Worm (Caenorhabditis elegans) whole organism, young adult: ENCODE measurements around the gene gck-2.
A peak's percentile ranks its signal among the peaks of the same experiment; 100 is the strongest.

ENCODE experiments used
- D2030.7 ChIP-seq: fragments of 200-800 bp; sonication (Bioruptor generic); IDR thresholded peaks from 2 replicates; pipeline ENCODE4 v1.3.6; 2022; ENCODE audit warnings: missing genetic modification reagents, missing genetic modification characterization, missing compliant biosample characterization
- F23B12.7 ChIP-seq: sonication (generic microtip); optimal IDR thresholded peaks from 2 replicates; lab custom pipeline; 2017; ENCODE audit warnings: missing genetic modification characterization, mild to moderate bottlenecking, missing compliant biosample characterization, antibody characterized with exemption, moderate library complexity; ENCODE audit not compliant: insufficient read depth
- F33H1.4 ChIP-seq: fragments of 200-800 bp; sonication (Bioruptor generic); IDR thresholded peaks from 2 replicates; pipeline ENCODE4 v1.3.6; 2022; ENCODE audit warnings: missing genetic modification reagents, missing genetic modification characterization, missing compliant biosample characterization
- F37B4.10 ChIP-seq: fragments of 200-800 bp; sonication (Bioruptor generic); IDR thresholded peaks from 2 replicates; pipeline ENCODE4 v1.3.6; 2022; ENCODE audit warnings: missing genetic modification characterization, missing compliant biosample characterization
- F55B11.4 ChIP-seq: sonication (generic microtip); optimal IDR thresholded peaks from 2 replicates; lab custom pipeline; 2016; ENCODE audit warnings: missing compliant biosample characterization, missing genetic modification characterization, borderline replicate concordance; ENCODE audit not compliant: insufficient read depth
- K11D2.4 ChIP-seq: fragments of 200-800 bp; sonication (Bioruptor generic); IDR thresholded peaks from 2 replicates; pipeline ENCODE4 v1.3.6; 2022; ENCODE audit warnings: missing genetic modification reagents, missing genetic modification characterization, missing compliant biosample characterization
- K12H6.12 ChIP-seq: fragments of 200-800 bp; sonication (Bioruptor generic); optimal IDR thresholded peaks from 2 replicates; lab custom pipeline; 2018; ENCODE audit warnings: mild to moderate bottlenecking, missing genetic modification characterization, missing compliant biosample characterization
- T26A5.8 ChIP-seq: sonication (generic microtip); optimal IDR thresholded peaks from 2 replicates; lab custom pipeline; 2016; ENCODE audit warnings: missing genetic modification characterization, missing compliant biosample characterization
- Y95B8A.8 ChIP-seq: fragments of 200-800 bp; sonication (Bioruptor generic); IDR thresholded peaks from 2 replicates; pipeline ENCODE4 v1.3.6; 2022; ENCODE audit warnings: missing genetic modification reagents, missing genetic modification characterization, missing compliant biosample characterization
- ZK185.1 ChIP-seq: sonication (generic microtip); optimal IDR thresholded peaks from 2 replicates; lab custom pipeline; 2016; ENCODE audit warnings: mild to moderate bottlenecking, missing genetic modification characterization, missing compliant biosample characterization; ENCODE audit not compliant: poor library complexity, severe bottlenecking
- akir-1 ChIP-seq: fragments of 200-800 bp; sonication (Bioruptor generic); optimal IDR thresholded peaks from 2 replicates; lab custom pipeline; 2018; ENCODE audit warnings: mild to moderate bottlenecking, missing genetic modification characterization, moderate library complexity, missing compliant biosample characterization
- atf-7 ChIP-seq: sonication (generic microtip); optimal IDR thresholded peaks from 2 replicates; lab custom pipeline; 2017; ENCODE audit warnings: mild to moderate bottlenecking, missing genetic modification characterization, missing compliant biosample characterization
- attf-3 ChIP-seq: fragments of 200-800 bp; sonication (Bioruptor generic); conservative IDR thresholded peaks from 2 replicates; pipeline ENCODE4 v1.3.6; 2022; ENCODE audit warnings: missing genetic modification reagents, missing genetic modification characterization, missing compliant biosample characterization
- bed-2 ChIP-seq: fragments of 200-800 bp; sonication (Bioruptor generic); IDR thresholded peaks from 2 replicates; pipeline ENCODE4 v1.3.6; 2022; ENCODE audit warnings: missing genetic modification reagents, missing genetic modification characterization, missing compliant biosample characterization
- cebp-2 ChIP-seq: fragments of 200-800 bp; sonication (Bioruptor generic); IDR thresholded peaks from 2 replicates; pipeline ENCODE4 v1.3.6; 2022; ENCODE audit warnings: missing genetic modification characterization, missing compliant biosample characterization
- ceh-40 ChIP-seq: fragments of 200-800 bp; sonication (Bioruptor generic); IDR thresholded peaks from 2 replicates; pipeline ENCODE4 v1.3.6; 2022; ENCODE audit warnings: missing genetic modification characterization, missing compliant biosample characterization
- dpl-1 ChIP-seq: fragments of 150-350 bp; optimal IDR thresholded peaks from 2 replicates; lab custom pipeline; 2014; ENCODE audit warnings: missing biosample characterization, missing genetic modification reagents, missing genetic modification characterization
- egrh-3 ChIP-seq: fragments of 200-800 bp; sonication (Bioruptor generic); IDR thresholded peaks from 2 replicates; pipeline ENCODE4 v1.3.6; 2022; ENCODE audit warnings: missing genetic modification reagents, missing genetic modification characterization, missing compliant biosample characterization
- ets-4 ChIP-seq: fragments of 200-800 bp; sonication (Bioruptor generic); optimal IDR thresholded peaks from 2 replicates; lab custom pipeline; 2018; ENCODE audit warnings: mild to moderate bottlenecking, missing genetic modification characterization, missing compliant biosample characterization
- lin-26 ChIP-seq: fragments of 200-800 bp; sonication (Bioruptor generic); IDR thresholded peaks from 2 replicates; pipeline ENCODE4 v1.3.6; 2022; ENCODE audit warnings: missing genetic modification reagents, missing genetic modification characterization, missing compliant biosample characterization
- lin-35 ChIP-seq, 3 experiments: fragments of 150-350 bp in 2 of 3; sonication (generic microtip) in 1 of 3; optimal IDR thresholded peaks; 2 replicates each; lab custom pipeline; 2014 to 2018; ENCODE audit warnings: missing biosample characterization in 3 of 3, missing genetic modification characterization in 3 of 3, missing genetic modification reagents in 3 of 3
- lin-40 ChIP-seq: sonication (generic microtip); optimal IDR thresholded peaks from 2 replicates; lab custom pipeline; 2016; ENCODE audit warnings: missing genetic modification characterization, mild to moderate bottlenecking, missing compliant biosample characterization, missing genotype, missing genetic modification reagents
- lir-1 ChIP-seq: fragments of 200-800 bp; sonication (Bioruptor generic); conservative IDR thresholded peaks from 2 replicates; pipeline ENCODE4 v1.3.6; 2022; ENCODE audit warnings: missing genetic modification reagents, missing genetic modification characterization, missing compliant biosample characterization
- madf-3 ChIP-seq: fragments of 200-800 bp; sonication (Bioruptor generic); IDR thresholded peaks from 2 replicates; pipeline ENCODE4 v1.3.6; 2022; ENCODE audit warnings: missing genetic modification reagents, missing genetic modification characterization, missing compliant biosample characterization
- mes-4 ChIP-seq: sonication (generic microtip); optimal IDR thresholded peaks from 2 replicates; lab custom pipeline; 2016; ENCODE audit warnings: missing genotype, missing genetic modification characterization, missing compliant biosample characterization
- nfya-1 ChIP-seq: sonication (generic microtip); optimal IDR thresholded peaks from 2 replicates; lab custom pipeline; 2017; ENCODE audit warnings: antibody characterized with exemption, missing compliant biosample characterization, missing genetic modification characterization, borderline replicate concordance; ENCODE audit not compliant: insufficient read depth
- snpc-1.3 ChIP-seq: sonication (generic microtip); optimal IDR thresholded peaks from 2 replicates; lab custom pipeline; 2017; ENCODE audit warnings: missing genetic modification characterization, mild to moderate bottlenecking, missing compliant biosample characterization, antibody characterized with exemption, moderate library complexity, missing genotype, missing genetic modification reagents; ENCODE audit not compliant: insufficient read depth
- snpc-4 ChIP-seq, 5 experiments: fragments of 150-350 bp in 1 of 5; sonication (generic microtip) in 4 of 5; optimal IDR thresholded peaks; 2 replicates each; lab custom pipeline; 2014 to 2018; ENCODE audit warnings: missing genetic modification characterization in 5 of 5, missing biosample characterization in 3 of 5, antibody characterized with exemption in 2 of 5, mild to moderate bottlenecking in 2 of 5, missing compliant biosample characterization in 2 of 5, missing genotype in 2 of 5, moderate library complexity in 2 of 5, missing genetic modification reagents in 1 of 5
- tbp1 ChIP-seq: fragments of 200-800 bp; sonication (Bioruptor generic); optimal IDR thresholded peaks from 2 replicates; lab custom pipeline; 2018; ENCODE audit warnings: mild to moderate bottlenecking, missing genetic modification characterization, missing compliant biosample characterization
- zfh-2 ChIP-seq: fragments of 200-800 bp; sonication (Bioruptor generic); conservative IDR thresholded peaks from 2 replicates; pipeline ENCODE4 v1.3.6; 2022; ENCODE audit warnings: missing genetic modification reagents, missing genetic modification characterization, missing compliant biosample characterization
- ztf-28 ChIP-seq: fragments of 200-800 bp; sonication (Bioruptor generic); IDR thresholded peaks from 2 replicates; pipeline ENCODE4 v1.3.6; 2022; ENCODE audit warnings: missing genetic modification reagents, missing genetic modification characterization, missing compliant biosample characterization

Gene gck-2

ce11 chrV:6792565-6792964 is at the start of gene gck-2:
TSS of gene gck-2 (minus strand) at chrV:6792665.
- no peak for TF ChIP-seq atf-7 (tag; lab: Kevin White, UChicago)
- TF ChIP-seq ZK185.1 (tag; lab: Kevin White, UChicago) = no peak
- TF ChIP-seq lin-40 (tag; lab: Kevin White, UChicago) = no peak
- TF ChIP-seq F33H1.4 (GFP tag; lab: Robert Waterston, UW) = no peak
- TF ChIP-seq bed-2 (GFP tag; lab: Robert Waterston, UW) = no peak
- no peak for TF ChIP-seq tbp1

- TF ChIP-seq lin-26 (GFP tag; lab: Robert Waterston, UW) (no peak), cebp-2 (no peak), ceh-40 (GFP tag; lab: Robert Waterston, UW) (no peak), bed-2 (GFP tag; lab: Robert Waterston, UW) (no peak), snpc-1.3 (tag; lab: Kevin White, UChicago) (no peak), mes-4 (tag; lab: Kevin White, UChicago) (no peak), ztf-28 (GFP tag; lab: Robert Waterston, UW) (no peak)
Measured at ce11 chrV:6839008-6839407, 46.5 kb upstream of the gck-2 start, which contains the start of gene hpo-8. TSS of gene hpo-8 (plus strand) at chrV:6839289.

- TF ChIP-seq attf-3 (GFP tag; lab: Robert Waterston, UW) (peak; percentile 93), F23B12.7 (tag; lab: Kevin White, UChicago) (no peak), nfya-1 (no peak), ets-4 (GFP tag; lab: Kevin White, UChicago) (no peak), T26A5.8 (tag; lab: Kevin White, UChicago) (no peak), lin-35 (GFP tag; optimal IDR thresholded peaks at IDR 0.05; lab: Kevin White, UChicago) (peak in 1 of 3 experiments; percentile 31), K11D2.4 (GFP tag; lab: Robert Waterston, UW) (no peak), D2030.7 (GFP tag; lab: Robert Waterston, UW) (no peak), F55B11.4 (tag; lab: Kevin White, UChicago) (no peak), lir-1 (GFP tag; lab: Robert Waterston, UW) (no peak), akir-1 (GFP tag; lab: Kevin White, UChicago) (no peak), K12H6.12 (tag; lab: Kevin White, UChicago) (no peak), snpc-4 (GFP tag; optimal IDR thresholded peaks at IDR 0.05; lab: Kevin White, UChicago) (no peak), snpc-4 (tag; optimal IDR thresholded peaks at IDR 0.05; lab: Kevin White, UChicago) (no peak), F37B4.10 (GFP tag; lab: Robert Waterston, UW) (no peak)
Measured at ce11 chrV:6838599-6838998, 46.1 kb upstream of the gck-2 start, which contains the start of gene T15B7.15. TSS of gene T15B7.15 (minus strand) at chrV:6838665.

- no peak for TF ChIP-seq ets-4 (GFP tag; lab: Kevin White, UChicago)
- TF ChIP-seq dpl-1 (GFP tag; lab: Kevin White, UChicago) = no peak
- peak; percentile 76 for TF ChIP-seq zfh-2 (GFP tag; lab: Robert Waterston, UW)
- TF ChIP-seq Y95B8A.8 (GFP tag; lab: Robert Waterston, UW) = no peak
- TF ChIP-seq madf-3 (GFP tag; lab: Robert Waterston, UW) = no peak
- TF ChIP-seq egrh-3 (GFP tag; lab: Robert Waterston, UW) = peak; percentile 86
Measured at ce11 chrV:6836036-6836435, 43.6 kb upstream of the gck-2 start.
